Worm (Caenorhabditis elegans) whole organism, L1 larva: Measurements from ENCODE around the gene mup-2.

Experiments
- C04F5.9 ChIP-seq: sonication (generic microtip); optimal IDR thresholded peaks from 2 replicates; lab custom pipeline; 2016; ENCODE audit warnings: missing genetic modification characterization, missing compliant biosample characterization
- C34B4.2 ChIP-seq: sonication (generic microtip); optimal IDR thresholded peaks from 2 replicates; lab custom pipeline; 2017; ENCODE audit warnings: mild to moderate bottlenecking, missing genetic modification characterization, missing compliant biosample characterization
- F16B12.6 ChIP-seq: fragments of 150-350 bp; optimal IDR thresholded peaks from 2 replicates; lab custom pipeline; 2014; ENCODE audit warnings: missing biosample characterization, missing genetic modification characterization
- Y116A8C.19 ChIP-seq: sonication (generic microtip); optimal IDR thresholded peaks from 2 replicates; lab custom pipeline; 2016; ENCODE audit warnings: missing compliant biosample characterization, missing genetic modification characterization, borderline replicate concordance
- ama-1 ChIP-seq: fragments of 150-350 bp; optimal IDR thresholded peaks from 2 replicates; lab custom pipeline; 2014
- ceh-63 ChIP-seq: fragments of 200-800 bp; sonication (Bioruptor generic); optimal IDR thresholded peaks from 2 replicates; lab custom pipeline; 2018; ENCODE audit warnings: mild to moderate bottlenecking, missing genetic modification characterization, missing compliant biosample characterization
- ceh-82 ChIP-seq, 3 experiments: fragments of 150-350 bp in 1 of 3; sonication (generic microtip) in 2 of 3; optimal IDR thresholded peaks; 2 replicates each; lab custom pipeline; 2014 to 2017; ENCODE audit warnings: missing biosample characterization in 3 of 3, missing genetic modification characterization in 3 of 3
- ceh-88 ChIP-seq: fragments of 200-800 bp; sonication (Bioruptor generic); IDR thresholded peaks from 2 replicates; pipeline ENCODE4 v1.3.6; 2022; ENCODE audit warnings: missing genetic modification characterization, missing compliant biosample characterization
- ces-1 ChIP-seq: fragments of 150-350 bp; optimal IDR thresholded peaks from 2 replicates; lab custom pipeline; 2014; ENCODE audit warnings: missing biosample characterization, missing genetic modification reagents, missing genetic modification characterization
- dpl-1 ChIP-seq, 3 experiments: fragments of 150-350 bp in 2 of 3; sonication (generic microtip) in 1 of 3; optimal IDR thresholded peaks; 2 replicates each; lab custom pipeline; 2014 to 2017; ENCODE audit warnings: missing biosample characterization in 3 of 3, missing genetic modification characterization in 3 of 3, missing genetic modification reagents in 3 of 3
- dsc-1 ChIP-seq: sonication (generic microtip); optimal IDR thresholded peaks from 2 replicates; lab custom pipeline; 2016; ENCODE audit warnings: mild to moderate bottlenecking, missing genetic modification characterization, missing compliant biosample characterization
- efl-1 ChIP-seq, 4 experiments: fragments of 150-350 bp; optimal IDR thresholded peaks in 3 of 4; peaks in 1 of 4; 1 replicate in 1 of 4; 2 replicates in 3 of 4; lab custom pipeline; 2014; ENCODE audit warnings: missing biosample characterization in 2 of 4, missing genetic modification characterization in 2 of 4, missing genetic modification reagents in 2 of 4
- efl-3 ChIP-seq: fragments of 200-800 bp; sonication (Bioruptor generic); optimal IDR thresholded peaks from 2 replicates; lab custom pipeline; 2018; ENCODE audit warnings: mild to moderate bottlenecking, missing genetic modification characterization, missing compliant biosample characterization
- egl-27 ChIP-seq, 2 experiments: fragments of 150-350 bp in 1 of 2; sonication (generic microtip); optimal IDR thresholded peaks; 3 replicates each; lab custom pipeline; 2017 to 2018; ENCODE audit warnings: missing biosample characterization in 2 of 2, missing genetic modification characterization in 2 of 2, missing genetic modification reagents in 2 of 2
- ets-5 ChIP-seq: fragments of 200-800 bp; sonication (Bioruptor generic); IDR thresholded peaks from 2 replicates; pipeline ENCODE4 v1.3.6; 2022; ENCODE audit warnings: missing genetic modification characterization, missing compliant biosample characterization
- fkh-10 ChIP-seq: sonication (generic microtip); optimal IDR thresholded peaks from 2 replicates; lab custom pipeline; 2017; ENCODE audit warnings: missing biosample characterization, missing genetic modification reagents, missing genetic modification characterization
- fkh-4 ChIP-seq: sonication (generic microtip); optimal IDR thresholded peaks from 2 replicates; lab custom pipeline; 2016; ENCODE audit warnings: missing compliant biosample characterization, missing genetic modification characterization, borderline replicate concordance
- fkh-8 ChIP-seq: sonication (generic microtip); optimal IDR thresholded peaks from 2 replicates; lab custom pipeline; 2016; ENCODE audit warnings: mild to moderate bottlenecking, missing genetic modification characterization, missing compliant biosample characterization
- grh-1 ChIP-seq: fragments of 200-800 bp; sonication (Bioruptor generic); IDR thresholded peaks from 2 replicates; pipeline ENCODE4 v1.3.6; 2022; ENCODE audit warnings: missing genetic modification reagents, missing genetic modification characterization, missing compliant biosample characterization
- hlh-17 ChIP-seq: fragments of 200-800 bp; sonication (Bioruptor generic); optimal IDR thresholded peaks from 2 replicates; lab custom pipeline; 2018; ENCODE audit warnings: missing genetic modification characterization, mild to moderate bottlenecking, missing compliant biosample characterization, moderate library complexity, borderline replicate concordance
- hlh-4 ChIP-seq: sonication (generic microtip); optimal IDR thresholded peaks from 2 replicates; lab custom pipeline; 2016; ENCODE audit warnings: mild to moderate bottlenecking, missing genetic modification characterization, missing compliant biosample characterization
- hpl-2 ChIP-seq: fragments of 150-350 bp; optimal IDR thresholded peaks from 2 replicates; lab custom pipeline; 2014; ENCODE audit warnings: missing biosample characterization, missing genetic modification reagents, missing genetic modification characterization
- irx-1 ChIP-seq: sonication (generic microtip); optimal IDR thresholded peaks from 2 replicates; lab custom pipeline; 2016; ENCODE audit warnings: missing genetic modification characterization, missing compliant biosample characterization
- lin-14 ChIP-seq: fragments of 200-800 bp; sonication (Bioruptor generic); optimal IDR thresholded peaks from 2 replicates; lab custom pipeline; 2018; ENCODE audit warnings: mild to moderate bottlenecking, missing genetic modification characterization, moderate library complexity, missing compliant biosample characterization
- lin-35 ChIP-seq, 2 experiments: fragments of 150-350 bp; optimal IDR thresholded peaks; 2 replicates each; lab custom pipeline; 2014; ENCODE audit warnings: missing biosample characterization in 2 of 2, missing genetic modification characterization in 2 of 2, missing genetic modification reagents in 2 of 2
- lin-39 ChIP-seq: fragments of 150-350 bp; optimal IDR thresholded peaks from 2 replicates; lab custom pipeline; 2014; ENCODE audit warnings: missing biosample characterization, missing genetic modification reagents, missing genetic modification characterization
- mab-9 ChIP-seq: fragments of 200-800 bp; sonication (Bioruptor generic); IDR thresholded peaks from 2 replicates; pipeline ENCODE4 v1.3.6; 2022; ENCODE audit warnings: missing genetic modification reagents, missing genetic modification characterization, missing compliant biosample characterization
- mdl-1 ChIP-seq, 2 experiments: fragments of 150-350 bp; optimal IDR thresholded peaks; 2 replicates each; lab custom pipeline; 2014 to 2017; ENCODE audit warnings: missing biosample characterization in 2 of 2, missing genetic modification characterization in 2 of 2, inconsistent platforms in 1 of 2
- mef-2 ChIP-seq: fragments of 150-350 bp; optimal IDR thresholded peaks from 2 replicates; lab custom pipeline; 2014; ENCODE audit warnings: missing biosample characterization, missing genetic modification characterization
- mep-1 ChIP-seq: fragments of 150-350 bp; optimal IDR thresholded peaks from 2 replicates; lab custom pipeline; 2014; ENCODE audit warnings: missing biosample characterization, missing genetic modification characterization
- nhr-11 ChIP-seq: fragments of 150-350 bp; optimal IDR thresholded peaks from 2 replicates; lab custom pipeline; 2014; ENCODE audit warnings: missing biosample characterization, missing genetic modification characterization
- nhr-12 ChIP-seq: sonication (generic microtip); optimal IDR thresholded peaks from 2 replicates; lab custom pipeline; 2017; ENCODE audit warnings: missing biosample characterization, missing genetic modification characterization
- nhr-19 ChIP-seq: fragments of 200-800 bp; sonication (Bioruptor generic); conservative IDR thresholded peaks from 2 replicates; pipeline ENCODE4 v1.3.6; 2022; ENCODE audit warnings: missing genetic modification characterization, missing compliant biosample characterization
- nhr-237 ChIP-seq: fragments of 150-350 bp; optimal IDR thresholded peaks from 2 replicates; lab custom pipeline; 2014; ENCODE audit warnings: missing biosample characterization, missing genetic modification characterization
- nhr-28 ChIP-seq: fragments of 150-350 bp; optimal IDR thresholded peaks from 2 replicates; lab custom pipeline; 2014; ENCODE audit warnings: missing biosample characterization, missing genetic modification characterization
- nhr-47 ChIP-seq: sonication (generic microtip); optimal IDR thresholded peaks from 2 replicates; lab custom pipeline; 2016; ENCODE audit warnings: mild to moderate bottlenecking, missing genetic modification characterization, moderate library complexity, missing compliant biosample characterization
- nhr-71 ChIP-seq: sonication (generic microtip); optimal IDR thresholded peaks from 2 replicates; lab custom pipeline; 2016; ENCODE audit warnings: mild to moderate bottlenecking, missing genetic modification characterization, moderate library complexity, missing compliant biosample characterization
- nhr-76 ChIP-seq: sonication (generic microtip); optimal IDR thresholded peaks from 2 replicates; lab custom pipeline; 2017; ENCODE audit warnings: missing biosample characterization, missing genetic modification characterization
- nhr-77 ChIP-seq: fragments of 150-350 bp; optimal IDR thresholded peaks from 2 replicates; lab custom pipeline; 2014; ENCODE audit warnings: missing biosample characterization, missing genetic modification characterization
- nhr-84 ChIP-seq: sonication (generic microtip); optimal IDR thresholded peaks from 2 replicates; lab custom pipeline; 2017; ENCODE audit warnings: missing biosample characterization, missing genetic modification characterization
- nhr-85 ChIP-seq: sonication (generic microtip); peaks from one replicate; lab custom pipeline; 2016; ENCODE audit warnings: missing genetic modification characterization, inconsistent platforms, missing compliant biosample characterization
- nhr-90 ChIP-seq: sonication (generic microtip); optimal IDR thresholded peaks from 2 replicates; lab custom pipeline; 2016; ENCODE audit warnings: mild to moderate bottlenecking, missing genetic modification characterization, missing compliant biosample characterization; ENCODE audit not compliant: poor library complexity
- pqm-1 ChIP-seq: sonication (generic microtip); optimal IDR thresholded peaks from 3 replicates; lab custom pipeline; 2017; ENCODE audit warnings: missing biosample characterization, missing genetic modification characterization
- rnt-1 ChIP-seq: sonication (generic microtip); optimal IDR thresholded peaks from 2 replicates; lab custom pipeline; 2016; ENCODE audit warnings: mild to moderate bottlenecking, missing genetic modification characterization, moderate library complexity, missing compliant biosample characterization
- sox-4 ChIP-seq: sonication (generic microtip); optimal IDR thresholded peaks from 2 replicates; lab custom pipeline; 2016; ENCODE audit warnings: missing genetic modification characterization, missing compliant biosample characterization
- swsn-7 ChIP-seq: sonication (generic microtip); optimal IDR thresholded peaks from 2 replicates; lab custom pipeline; 2016; ENCODE audit warnings: missing genetic modification characterization, missing compliant biosample characterization
- tbx-2 ChIP-seq: sonication (generic microtip); optimal IDR thresholded peaks from 2 replicates; lab custom pipeline; 2016; ENCODE audit warnings: missing genetic modification characterization, missing compliant biosample characterization
- tlp-1 ChIP-seq: fragments of 150-350 bp; optimal IDR thresholded peaks from 2 replicates; lab custom pipeline; 2014; ENCODE audit warnings: missing biosample characterization, missing genetic modification characterization
- unc-30 ChIP-seq: sonication (generic microtip); optimal IDR thresholded peaks from 2 replicates; lab custom pipeline; 2017; ENCODE audit warnings: missing biosample characterization, missing genetic modification characterization
- unc-86 ChIP-seq: sonication (generic microtip); optimal IDR thresholded peaks from 2 replicates; lab custom pipeline; 2016; ENCODE audit warnings: missing genetic modification characterization, missing compliant biosample characterization
- xbp-1 ChIP-seq: sonication (generic microtip); optimal IDR thresholded peaks from 2 replicates; lab custom pipeline; 2016; ENCODE audit warnings: missing genetic modification characterization, missing compliant biosample characterization
- zag-1 ChIP-seq: fragments of 150-350 bp; optimal IDR thresholded peaks from 2 replicates; lab custom pipeline; 2014; ENCODE audit warnings: missing biosample characterization, missing genetic modification characterization
- ztf-11 ChIP-seq, 2 experiments: sonication (generic microtip); optimal IDR thresholded peaks; 2 replicates each; lab custom pipeline; 2016 to 2017; ENCODE audit warnings: missing genetic modification characterization in 2 of 2, missing biosample characterization in 1 of 2, missing compliant biosample characterization in 1 of 2

mup-2 gene

ce11 chrX:6378363-6378762 lies 31.7 kb downstream of the mup-2 start:
- TF ChIP-seq ceh-88 (GFP tag; lab: Robert Waterston, UW), result no peak
- TF ChIP-seq fkh-4, result no peak
- TF ChIP-seq fkh-8 (tag; lab: Kevin White, UChicago), result peak; percentile 85
- no peak for TF ChIP-seq hpl-2 (GFP tag; lab: Kevin White, UChicago)
- peak; percentile 75 for TF ChIP-seq nhr-85 (tag; lab: Kevin White, UChicago)
- no peak for TF ChIP-seq ets-5
- peak; percentile 83 for TF ChIP-seq F16B12.6 (tag; lab: Kevin White, UChicago)
- TF ChIP-seq ceh-63 (GFP tag; lab: Kevin White, UChicago), result no peak
- no peak for TF ChIP-seq efl-3 (GFP tag; lab: Kevin White, UChicago)
- peak; percentile 58 for TF ChIP-seq tbx-2 (tag; lab: Kevin White, UChicago)
- no peak for TF ChIP-seq nhr-84
- TF ChIP-seq rnt-1 (tag; lab: Kevin White, UChicago), result peak; percentile 54
- TF ChIP-seq nhr-47 (tag; lab: Kevin White, UChicago), result peak; percentile 68
- TF ChIP-seq xbp-1 (tag; lab: Kevin White, UChicago), result peak; percentile 72
- TF ChIP-seq unc-86 (tag; lab: Kevin White, UChicago), result peak; percentile 47
- TF ChIP-seq dpl-1 (GFP tag; optimal IDR thresholded peaks at IDR 0.05; lab: Kevin White, UChicago), result peak; percentile 7 to 46 (median 39)
- peak; percentile 37 for TF ChIP-seq nhr-77 (tag; lab: Kevin White, UChicago)
- peak; percentile 23 for TF ChIP-seq irx-1 (tag; lab: Kevin White, UChicago)
- TF ChIP-seq lin-14 (GFP tag; lab: Kevin White, UChicago), result peak; percentile 91
- TF ChIP-seq mdl-1 (tag; optimal IDR thresholded peaks at IDR 0.05; lab: Kevin White, UChicago), result peak in 1 of 2 experiments; percentile 49
- TF ChIP-seq nhr-71 (tag; lab: Kevin White, UChicago), result peak; percentile 71
- no peak for TF ChIP-seq pqm-1 (tag; lab: Kevin White, UChicago)
- no peak for TF ChIP-seq hlh-4 (tag; lab: Kevin White, UChicago)
- no peak for TF ChIP-seq nhr-12 (tag; lab: Kevin White, UChicago)
- peak; percentile 30 for TF ChIP-seq dsc-1 (tag; lab: Kevin White, UChicago)
- peak; percentile 61 to 72 for TF ChIP-seq lin-35 (GFP tag; optimal IDR thresholded peaks at IDR 0.05; lab: Kevin White, UChicago)
- peak; percentile 29 to 47 for TF ChIP-seq efl-1 (optimal IDR thresholded peaks at IDR 0.05; lab: Kevin White, UChicago)
- TF ChIP-seq efl-1 (GFP tag; optimal IDR thresholded peaks at IDR 0.05 in 1 of 2; lab: Kevin White, UChicago), result peak; percentile 53 to 60
- peak; percentile 40 for TF ChIP-seq nhr-19 (GFP tag; lab: Robert Waterston, UW)
- no peak for TF ChIP-seq nhr-237 (tag; lab: Kevin White, UChicago)
- TF ChIP-seq swsn-7 (tag; lab: Kevin White, UChicago), result peak; percentile 61
- peak; percentile 27 to 80 (median 50) for TF ChIP-seq ceh-82 (tag; optimal IDR thresholded peaks at IDR 0.05; lab: Kevin White, UChicago)
- TF ChIP-seq mef-2 (tag; lab: Kevin White, UChicago), result no peak
- TF ChIP-seq mep-1 (tag; lab: Kevin White, UChicago), result peak; percentile 73
- no peak for TF ChIP-seq zag-1 (tag; lab: Kevin White, UChicago)
- TF ChIP-seq nhr-28, result no peak
- no peak for TF ChIP-seq ama-1 (lab: Kevin White, UChicago)
- TF ChIP-seq Y116A8C.19 (tag; lab: Kevin White, UChicago), result no peak
- TF ChIP-seq hlh-17 (GFP tag; lab: Kevin White, UChicago), result no peak
- no peak for TF ChIP-seq nhr-76 (tag; lab: Kevin White, UChicago)
- no peak for TF ChIP-seq tlp-1 (tag; lab: Kevin White, UChicago)
- TF ChIP-seq ces-1 (GFP tag; lab: Kevin White, UChicago), result no peak
- no peak for TF ChIP-seq ztf-11 (tag; optimal IDR thresholded peaks at IDR 0.05; lab: Kevin White, UChicago)
- TF ChIP-seq nhr-90 (tag; lab: Kevin White, UChicago), result peak; percentile 28
- TF ChIP-seq egl-27 (tag; optimal IDR thresholded peaks at IDR 0.05; lab: Kevin White, UChicago), result no peak
- no peak for TF ChIP-seq C04F5.9 (tag; lab: Kevin White, UChicago)
- TF ChIP-seq fkh-10, result peak; percentile 20
- TF ChIP-seq sox-4 (tag; lab: Kevin White, UChicago), result no peak
- no peak for TF ChIP-seq grh-1 (GFP tag; lab: Robert Waterston, UW)
- no peak for TF ChIP-seq mab-9 (GFP tag; lab: Robert Waterston, UW)
- no peak for TF ChIP-seq nhr-11 (tag; lab: Kevin White, UChicago)
- TF ChIP-seq lin-39 (tag; lab: Kevin White, UChicago), result no peak
- no peak for TF ChIP-seq C34B4.2 (tag; lab: Kevin White, UChicago)
- no peak for TF ChIP-seq unc-30 (tag; lab: Kevin White, UChicago)
